Worm (Caenorhabditis elegans): ENCODE results near the gene C33H5.16.

DNA sequence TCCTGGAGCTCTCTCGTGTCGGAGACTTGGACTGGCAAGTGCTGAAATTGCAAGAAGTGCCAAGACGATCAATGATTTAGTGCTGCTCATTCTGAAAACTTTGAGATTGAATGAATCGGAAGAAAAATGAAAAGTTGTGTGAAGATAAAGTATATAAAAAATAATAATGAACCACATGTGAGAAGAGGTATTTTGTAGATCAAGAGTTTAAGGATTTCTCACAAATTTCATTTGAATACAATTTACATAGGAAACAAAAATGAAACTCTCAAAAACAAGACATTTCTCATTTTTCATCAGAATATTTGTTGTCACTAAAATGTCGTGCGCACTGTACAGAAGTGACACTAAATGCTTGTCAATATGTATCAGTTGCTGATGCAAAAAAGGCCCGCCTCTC is 19.4 kb upstream of the C33H5.16 start, which contains the start of gene T14A8.2:
- TF ChIP-seq ceh-39 (tag; optimal IDR thresholded peaks at IDR 0.05) (no peak), lin-13 (tag; optimal IDR thresholded peaks at IDR 0.05) (no peak), nhr-12 (tag; optimal IDR thresholded peaks at IDR 0.05) (no peak), snpc-4 (tag; optimal IDR thresholded peaks at IDR 0.05) (no peak)
